Worm (Caenorhabditis elegans) whole organism, early embryonic: ENCODE measurements around the gene scl-10.

Source experiments
- B0310.2 ChIP-seq: sonication (generic microtip); optimal IDR thresholded peaks from 2 replicates; lab custom pipeline; 2016; ENCODE audit warnings: mild to moderate bottlenecking, missing genetic modification characterization, missing compliant biosample characterization
- ama-1 ChIP-seq: fragments of 150-350 bp; optimal IDR thresholded peaks from 2 replicates; lab custom pipeline; 2014
- ceh-13 ChIP-seq: fragments of 200-800 bp; sonication (Bioruptor generic); optimal IDR thresholded peaks from 2 replicates; lab custom pipeline; 2018; ENCODE audit warnings: mild to moderate bottlenecking, missing genetic modification characterization, missing compliant biosample characterization
- ceh-36 ChIP-seq: sonication (generic microtip); optimal IDR thresholded peaks from 2 replicates; lab custom pipeline; 2016; ENCODE audit warnings: missing genetic modification characterization, inconsistent platforms, missing compliant biosample characterization
- flt-1 ChIP-seq: fragments of 200-800 bp; sonication (Bioruptor generic); IDR thresholded peaks from 2 replicates; pipeline ENCODE4 v1.3.6; 2022; ENCODE audit warnings: missing genetic modification characterization, missing compliant biosample characterization
- hmg-4 ChIP-seq: fragments of 200-800 bp; sonication (Bioruptor generic); optimal IDR thresholded peaks from 2 replicates; lab custom pipeline; 2018; ENCODE audit warnings: mild to moderate bottlenecking, missing genetic modification characterization, missing compliant biosample characterization
- scrt-1 ChIP-seq: fragments of 200-800 bp; sonication (Bioruptor generic); IDR thresholded peaks from 2 replicates; pipeline ENCODE4 v1.3.6; 2022; ENCODE audit warnings: missing genetic modification characterization, missing compliant biosample characterization
- sea-1 ChIP-seq: fragments of 200-800 bp; sonication (Bioruptor generic); conservative IDR thresholded peaks from 2 replicates; pipeline ENCODE4 v1.3.6; 2022; ENCODE audit warnings: missing genetic modification characterization, missing compliant biosample characterization
- tbx-11 ChIP-seq: fragments of 200-800 bp; sonication (Bioruptor generic); IDR thresholded peaks from 2 replicates; pipeline ENCODE4 v1.3.6; 2022; ENCODE audit warnings: missing genetic modification characterization, missing compliant biosample characterization
- tra-4 ChIP-seq: sonication (generic microtip); optimal IDR thresholded peaks from 2 replicates; lab custom pipeline; 2017; ENCODE audit warnings: missing genetic modification characterization, missing compliant biosample characterization

ce11 chrIV:13042091-13042490, 6.2 kb upstream of the scl-10 start, which contains the start of gene amt-2:
- TF ChIP-seq tra-4 (tag; lab: Kevin White, UChicago): no peak
- TF ChIP-seq ceh-36 (tag; lab: Kevin White, UChicago): no peak
- TF ChIP-seq flt-1: no peak
- TF ChIP-seq ama-1: no peak
- no peak for TF ChIP-seq sea-1 (GFP tag; lab: Robert Waterston, UW)
- TF ChIP-seq tbx-11: no peak
- TF ChIP-seq ceh-13 (GFP tag; lab: Kevin White, UChicago): no peak
- no peak for TF ChIP-seq scrt-1
- TF ChIP-seq hmg-4: no peak
- no peak for TF ChIP-seq B0310.2 (tag; lab: Kevin White, UChicago)
